Fruit fly (Drosophila melanogaster) whole organism, embryonic: ENCODE results near the gene Myo28B1.
A peak's percentile ranks its signal among the peaks of the same experiment; 100 is the strongest.

Source experiments
- Ada2b ChIP-seq: fragments of 200-800 bp; sonication (Bioruptor generic); IDR thresholded peaks from 2 replicates; pipeline ENCODE4 v1.3.6; 2022; ENCODE audit warnings: missing biosample characterization, missing genetic modification characterization
- Atf3 ChIP-seq: fragments of 200-800 bp; sonication (Bioruptor generic); optimal IDR thresholded peaks from 3 replicates; lab custom pipeline; 2016; ENCODE audit warnings: missing biosample characterization, missing genetic modification characterization
- CG10366 ChIP-seq: fragments of 200-800 bp; sonication (Bioruptor generic); IDR thresholded peaks from 2 replicates; pipeline ENCODE4 v1.3.6; 2022; ENCODE audit warnings: missing biosample characterization, missing genetic modification characterization
- CG12299 ChIP-seq: fragments of 200-800 bp; sonication (Bioruptor generic); optimal IDR thresholded peaks from 2 replicates; lab custom pipeline; 2018; ENCODE audit warnings: missing biosample characterization, mild to moderate bottlenecking, missing genetic modification characterization
- CG17186 ChIP-seq: fragments of 200-800 bp; sonication (Bioruptor generic); optimal IDR thresholded peaks from 3 replicates; lab custom pipeline; 2017; ENCODE audit warnings: missing biosample characterization, missing genetic modification reagents, missing genetic modification characterization
- CG2116 ChIP-seq: fragments of 200-800 bp; sonication (Bioruptor generic); optimal IDR thresholded peaks from 3 replicates; lab custom pipeline; 2018; ENCODE audit warnings: missing biosample characterization, mild to moderate bottlenecking, missing genetic modification characterization
- CG2199 ChIP-seq: fragments of 200-800 bp; sonication (Bioruptor generic); IDR thresholded peaks from 3 replicates; pipeline ENCODE4 v1.3.6; 2022; ENCODE audit warnings: missing biosample characterization, missing genetic modification characterization
- CG3065 ChIP-seq: fragments of 200-800 bp; sonication (Bioruptor generic); optimal IDR thresholded peaks from 2 replicates; lab custom pipeline; 2016; ENCODE audit warnings: missing biosample characterization, missing genetic modification characterization
- CG34224 ChIP-seq: fragments of 200-800 bp; sonication (Bioruptor generic); IDR thresholded peaks from 3 replicates; pipeline ENCODE4 v1.3.6; 2022; ENCODE audit warnings: missing biosample characterization, missing genetic modification characterization; ENCODE audit not compliant: partially characterized antibody
- CG6689 ChIP-seq: fragments of 200-800 bp; sonication (Bioruptor generic); IDR thresholded peaks from 2 replicates; pipeline ENCODE4 v1.3.6; 2022; ENCODE audit warnings: missing biosample characterization, missing genetic modification characterization
- CG7987 ChIP-seq: fragments of 200-800 bp; sonication (Bioruptor generic); optimal IDR thresholded peaks from 2 replicates; lab custom pipeline; 2018; ENCODE audit warnings: missing biosample characterization, mild to moderate bottlenecking, missing genetic modification characterization, moderate library complexity
- CG8290 ChIP-seq, 3 experiments: fragments of 200-800 bp; sonication (Bioruptor generic); optimal IDR thresholded peaks; 2 replicates each; lab custom pipeline; 2016 to 2019; ENCODE audit warnings: missing biosample characterization in 3 of 3, missing genetic modification characterization in 3 of 3, mild to moderate bottlenecking in 2 of 3, moderate library complexity in 1 of 3
- CG8359 ChIP-seq: fragments of 200-800 bp; sonication (Bioruptor generic); optimal IDR thresholded peaks from 2 replicates; lab custom pipeline; 2017; ENCODE audit warnings: missing biosample characterization, mild to moderate bottlenecking, missing genetic modification characterization, borderline replicate concordance
- CG8944 ChIP-seq: fragments of 200-800 bp; sonication (Bioruptor generic); optimal IDR thresholded peaks from 3 replicates; lab custom pipeline; 2016; ENCODE audit warnings: missing biosample characterization, missing genetic modification characterization
- D ChIP-seq, 2 experiments: fragments of 200-800 bp in 1 of 2; fragments of >200 bp in 1 of 2; sonication (Bioruptor generic) in 1 of 2; optimal IDR thresholded peaks; 2 replicates in 1 of 2; 3 replicates in 1 of 2; lab custom pipeline; 2017; ENCODE audit warnings: mild to moderate bottlenecking in 1 of 2, missing biosample characterization in 1 of 2, missing genetic modification characterization in 1 of 2, missing genetic modification reagents in 1 of 2
- Dbx ChIP-seq: fragments of 200-800 bp; sonication (Bioruptor generic); IDR thresholded peaks from 3 replicates; pipeline ENCODE4 v1.3.6; 2022; ENCODE audit warnings: missing biosample characterization, missing genetic modification characterization
- Dip3 ChIP-seq: fragments of 200-800 bp; sonication (Bioruptor generic); optimal IDR thresholded peaks from 3 replicates; lab custom pipeline; 2016; ENCODE audit warnings: missing biosample characterization, missing genetic modification characterization
- GATAe ChIP-seq: fragments of 200-800 bp; sonication (Bioruptor generic); conservative IDR thresholded peaks from 2 replicates; pipeline ENCODE4 v1.3.6; 2022; ENCODE audit warnings: missing biosample characterization, missing genetic modification characterization
- Gsc ChIP-seq: fragments of 200-800 bp; sonication (Bioruptor generic); IDR thresholded peaks from 2 replicates; pipeline ENCODE4 v1.3.6; 2022; ENCODE audit warnings: missing biosample characterization, missing genetic modification characterization
- Hr39 ChIP-seq: fragments of >200 bp; optimal IDR thresholded peaks from 2 replicates; lab custom pipeline; 2017
- Hr78 ChIP-seq, 2 experiments: fragments of 200-800 bp in 1 of 2; fragments of >200 bp in 1 of 2; sonication (Bioruptor generic) in 1 of 2; optimal IDR thresholded peaks; 2 replicates each; lab custom pipeline; 2017 to 2019; ENCODE audit warnings: missing biosample characterization in 2 of 2, missing genetic modification characterization in 2 of 2, mild to moderate bottlenecking in 1 of 2, moderate library complexity in 1 of 2
- Mad ChIP-seq: fragments of 200-800 bp; sonication (Bioruptor generic); optimal IDR thresholded peaks from 2 replicates; lab custom pipeline; 2016; ENCODE audit warnings: missing biosample characterization, missing genetic modification characterization
- Meics ChIP-seq: fragments of 200-800 bp; sonication (Bioruptor generic); optimal IDR thresholded peaks from 2 replicates; lab custom pipeline; 2017; ENCODE audit warnings: missing biosample characterization, mild to moderate bottlenecking, missing genetic modification characterization
- Myb ChIP-seq: fragments of 200-800 bp; sonication (Bioruptor generic); optimal IDR thresholded peaks from 2 replicates; lab custom pipeline; 2016; ENCODE audit warnings: missing biosample characterization, missing genetic modification characterization
- NC2β ChIP-seq: fragments of 200-800 bp; sonication (Bioruptor generic); optimal IDR thresholded peaks from 2 replicates; lab custom pipeline; 2016; ENCODE audit warnings: missing biosample characterization, missing genetic modification characterization
- NK7.1 ChIP-seq: fragments of 200-800 bp; sonication (Bioruptor generic); optimal IDR thresholded peaks from 3 replicates; lab custom pipeline; 2016; ENCODE audit warnings: missing biosample characterization, missing genetic modification characterization
- Nf-YB ChIP-seq: fragments of 200-800 bp; sonication (Bioruptor generic); optimal IDR thresholded peaks from 3 replicates; lab custom pipeline; 2019; ENCODE audit warnings: missing biosample characterization, mild to moderate bottlenecking, missing genetic modification characterization, moderate library complexity
- Opbp ChIP-seq: fragments of 200-800 bp; sonication (Bioruptor generic); IDR thresholded peaks from 3 replicates; pipeline ENCODE4 v1.3.6; 2022; ENCODE audit warnings: missing biosample characterization, missing genetic modification characterization; ENCODE audit not compliant: partially characterized antibody
- Optix ChIP-seq: fragments of 200-800 bp; sonication (Bioruptor generic); IDR thresholded peaks from 3 replicates; pipeline ENCODE4 v1.3.6; 2022; ENCODE audit warnings: missing biosample characterization, missing genetic modification characterization
- Rx ChIP-seq: fragments of 200-800 bp; sonication (Bioruptor generic); IDR thresholded peaks from 2 replicates; pipeline ENCODE4 v1.3.6; 2022; ENCODE audit warnings: missing biosample characterization, missing genetic modification characterization
- Sox102F ChIP-seq: fragments of 200-800 bp; sonication (Bioruptor generic); optimal IDR thresholded peaks from 2 replicates; lab custom pipeline; 2018; ENCODE audit warnings: missing biosample characterization, mild to moderate bottlenecking, missing genetic modification characterization, moderate library complexity
- ase ChIP-seq: fragments of 200-800 bp; sonication (Bioruptor generic); IDR thresholded peaks from 3 replicates; pipeline ENCODE4 v1.3.6; 2022; ENCODE audit warnings: missing biosample characterization, missing genetic modification characterization
- bbx ChIP-seq: fragments of 200-800 bp; sonication (Bioruptor generic); IDR thresholded peaks from 2 replicates; pipeline ENCODE4 v1.3.6; 2022; ENCODE audit warnings: missing biosample characterization, missing genetic modification characterization; ENCODE audit not compliant: partially characterized antibody
- ci ChIP-seq: fragments of 200-800 bp; sonication (Bioruptor generic); IDR thresholded peaks from 3 replicates; pipeline ENCODE4 v1.3.6; 2022; ENCODE audit warnings: missing biosample characterization, missing genetic modification characterization
- corto ChIP-seq: fragments of 200-800 bp; sonication (Bioruptor generic); optimal IDR thresholded peaks from 2 replicates; lab custom pipeline; 2016; ENCODE audit warnings: missing biosample characterization, mild to moderate bottlenecking, missing genetic modification characterization, moderate library complexity
- fd102C ChIP-seq: fragments of 200-800 bp; sonication (Bioruptor generic); optimal IDR thresholded peaks from 2 replicates; lab custom pipeline; 2018; ENCODE audit warnings: missing biosample characterization, mild to moderate bottlenecking, missing genetic modification characterization, moderate library complexity
- gsb-n ChIP-seq: fragments of 200-800 bp; sonication (Bioruptor generic); optimal IDR thresholded peaks from 3 replicates; lab custom pipeline; 2018; ENCODE audit warnings: missing biosample characterization, mild to moderate bottlenecking, missing genetic modification characterization
- kah ChIP-seq: fragments of 200-800 bp; sonication (Bioruptor generic); optimal IDR thresholded peaks from 2 replicates; lab custom pipeline; 2018; ENCODE audit warnings: missing biosample characterization, mild to moderate bottlenecking, missing genetic modification characterization
- pan ChIP-seq, 4 experiments: fragments of >200 bp in 3 of 4; fragments of 200-800 bp in 1 of 4; sonication (Bioruptor generic) in 1 of 4; optimal IDR thresholded peaks in 3 of 4; IDR thresholded peaks in 1 of 4; 2 replicates each; pipeline versions ENCODE4 v1.3.6 to Lab custom; 2017 to 2022; ENCODE audit warnings: missing biosample characterization in 2 of 4, missing genetic modification characterization in 2 of 4, mixed read lengths in 1 of 4
- pum ChIP-seq: fragments of 200-800 bp; sonication (Bioruptor generic); optimal IDR thresholded peaks from 2 replicates; lab custom pipeline; 2016; ENCODE audit warnings: missing biosample characterization, missing genetic modification characterization
- sc ChIP-seq, 3 experiments: fragments of >200 bp in 2 of 3; fragments of 200-800 bp in 1 of 3; sonication (Bioruptor generic) in 1 of 3; optimal IDR thresholded peaks; 2 replicates in 2 of 3; 3 replicates in 1 of 3; lab custom pipeline; 2017; ENCODE audit warnings: mild to moderate bottlenecking in 1 of 3, missing biosample characterization in 1 of 3, missing genetic modification characterization in 1 of 3, missing genetic modification reagents in 1 of 3
- shn ChIP-seq: fragments of 200-800 bp; sonication (Bioruptor generic); optimal IDR thresholded peaks from 3 replicates; lab custom pipeline; 2016; ENCODE audit warnings: missing biosample characterization, missing genetic modification characterization
- slou ChIP-seq: fragments of 200-800 bp; sonication (Bioruptor generic); optimal IDR thresholded peaks from 3 replicates; lab custom pipeline; 2016; ENCODE audit warnings: missing biosample characterization, missing genetic modification characterization
- ssp ChIP-seq: fragments of 200-800 bp; sonication (Bioruptor generic); IDR thresholded peaks from 2 replicates; pipeline ENCODE4 v1.3.6; 2022; ENCODE audit warnings: missing biosample characterization, missing genetic modification characterization
- ttk ChIP-seq: fragments of 200-800 bp; sonication (Bioruptor generic); IDR thresholded peaks from 2 replicates; pipeline ENCODE4 v2.1.2; 2022; ENCODE audit warnings: missing biosample characterization, missing genetic modification characterization

Gene Myo28B1

dm6 chr2L:7701417-7701816 lies 35.6 kb downstream of the Myo28B1 start, which contains the start of gene Tep2 (continued):
- TF ChIP-seq CG8359 (GFP tag; lab: Kevin White, UChicago) = peak; percentile 23
- no peak for TF ChIP-seq Mad

- TF ChIP-seq Myb (GFP tag; lab: Kevin White, UChicago) (peak; percentile 53), Atf3 (GFP tag; lab: Kevin White, UChicago) (peak; percentile 1), pum (GFP tag; lab: Kevin White, UChicago) (no peak), kah (GFP tag; lab: Kevin White, UChicago) (no peak), CG8290 (GFP tag; optimal IDR thresholded peaks at IDR 0.05; lab: Kevin White, UChicago) (no peak), CG8290 (tag; optimal IDR thresholded peaks at IDR 0.05; lab: Kevin White, UChicago) (peak in 1 of 2 experiments; percentile 55), NK7.1 (GFP tag; lab: Kevin White, UChicago) (no peak), ttk (GFP tag; lab: Robert Waterston, UW) (no peak), CG2199 (GFP tag; lab: Robert Waterston, UW) (peak; percentile 24; the same call in 1 of the 3 replicates), sc (optimal IDR thresholded peaks at IDR 0.05; lab: Kevin White, UChicago) (no peak), sc (GFP tag; optimal IDR thresholded peaks at IDR 0.05; lab: Kevin White, UChicago) (no peak), gsb-n (tag; lab: Kevin White, UChicago) (no peak), CG12299 (tag; lab: Kevin White, UChicago) (peak; percentile 15), fd102C (GFP tag; lab: Kevin White, UChicago) (no peak), Hr39 (no peak), pan (optimal IDR thresholded peaks at IDR 0.05; lab: Kevin White, UChicago) (no peak), pan (GFP tag; optimal IDR thresholded peaks at IDR 0.05 in 1 of 2, IDR thresholded peaks at IDR 0.05 in 1 of 2) (no peak), CG8944 (GFP tag; lab: Kevin White, UChicago) (no peak), ci (GFP tag; lab: Robert Waterston, UW) (peak; percentile 35; the same call in 1 of the 3 replicates), GATAe (GFP tag; lab: Robert Waterston, UW) (no peak), CG3065 (GFP tag; lab: Kevin White, UChicago) (no peak), Hr78 (GFP tag; optimal IDR thresholded peaks at IDR 0.05; lab: Kevin White, UChicago) (no peak), ssp (GFP tag; lab: Robert Waterston, UW) (no peak), D (optimal IDR thresholded peaks at IDR 0.05; lab: Kevin White, UChicago) (no peak), D (GFP tag; optimal IDR thresholded peaks at IDR 0.05; lab: Kevin White, UChicago) (no peak), Ada2b (GFP tag; lab: Robert Waterston, UW) (peak; percentile 23; the same call in 1 of the 2 replicates), ase (no peak), Nf-YB (GFP tag; lab: Kevin White, UChicago) (no peak), Gsc (GFP tag; lab: Robert Waterston, UW) (no peak), Sox102F (GFP tag; lab: Kevin White, UChicago) (peak; percentile 56), CG34224 (GFP tag; lab: Robert Waterston, UW) (no peak), slou (GFP tag; lab: Kevin White, UChicago) (no peak), Dip3 (GFP tag; lab: Kevin White, UChicago) (no peak), NC2β (no peak), bbx (GFP tag; lab: Robert Waterston, UW) (peak; percentile 26; the same call in 1 of the 2 replicates), Meics (GFP tag; lab: Kevin White, UChicago) (peak; percentile 24), Opbp (no peak), Rx (GFP tag; lab: Robert Waterston, UW) (no peak), Optix (GFP tag; lab: Robert Waterston, UW) (no peak), CG6689 (no peak), CG7987 (GFP tag; lab: Kevin White, UChicago) (no peak), CG10366 (GFP tag; lab: Robert Waterston, UW) (0 out of 2 replicates have a peak, but pooled peaks have one; percentile 15), CG17186 (GFP tag; lab: Kevin White, UChicago) (no peak), Dbx (peak; percentile 59; the same call in 2 of the 3 replicates), CG2116 (GFP tag; lab: Kevin White, UChicago) (no peak), corto (GFP tag; lab: Kevin White, UChicago) (no peak), shn (GFP tag; lab: Kevin White, UChicago) (no peak)
These were observed 36.7 kb downstream of the Myo28B1 start, which contains the start of gene Tep3 for dm6 chr2L:7702383-7703188. Gene Tep3 (plus strand): TSS chr2L:7702805.
